Worm (Caenorhabditis elegans): Measurements from ENCODE around the gene C02F5.3.

C02F5.3 gene

ce11 chrIII:8245591-8245990 is at the start of gene C02F5.3:
Gene C02F5.3, plus strand, starts transcription at chrIII:8245891.
- TF ChIP-seq daf-8 (GFP tag; IDR thresholded peaks at IDR 0.05) (no peak), T26A8.4 (GFP tag; IDR thresholded peaks at IDR 0.05) (no peak), ama-1 (optimal IDR thresholded peaks at IDR 0.05) (no peak)

ce11 chrIII:8199060-8199459 is 46.6 kb upstream of the C02F5.3 start:
- TF ChIP-seq hlh-11 (tag; optimal IDR thresholded peaks at IDR 0.05) (no peak), mxl-2 (GFP tag; conservative IDR thresholded peaks at IDR 0.05) (no peak), nhr-28 (tag; optimal IDR thresholded peaks at IDR 0.05) (no peak), nhr-6 (tag; optimal IDR thresholded peaks at IDR 0.05) (no peak), nhr-77 (tag; optimal IDR thresholded peaks at IDR 0.05) (no peak), duxl-1 (tag; optimal IDR thresholded peaks at IDR 0.05; ENCODE audit: poor library complexity) (no peak), unc-62 (GFP tag; optimal IDR thresholded peaks at IDR 0.05 in 1 of 2) (peak in 1 of 2 experiments; percentile 93), unc-62 (tag; optimal IDR thresholded peaks at IDR 0.05) (no peak), ceh-62 (tag; optimal IDR thresholded peaks at IDR 0.05) (no peak), fos-1 (tag; optimal IDR thresholded peaks at IDR 0.05) (no peak), daf-8 (GFP tag; IDR thresholded peaks at IDR 0.05) (no peak), lsy-2 (tag; optimal IDR thresholded peaks at IDR 0.05) (no peak), aha-1 (tag) (peak; percentile 49), snpc-4 (tag; optimal IDR thresholded peaks at IDR 0.05) (no peak), gei-8 (GFP tag; optimal IDR thresholded peaks at IDR 0.05) (no peak), daf-16 (GFP tag; optimal IDR thresholded peaks at IDR 0.05) (no peak), daf-16 (tag; optimal IDR thresholded peaks at IDR 0.05) (no peak), hmg-1.1 (GFP tag; IDR thresholded peaks at IDR 0.05) (no peak)

- TF ChIP-seq F49E8.2 (tag; optimal IDR thresholded peaks at IDR 0.05; ENCODE audit: borderline replicate concordance) (no peak), madf-5 (GFP tag; IDR thresholded peaks at IDR 0.05) (no peak), nhr-48 (tag; optimal IDR thresholded peaks at IDR 0.05) (no peak), madf-9 (GFP tag; conservative IDR thresholded peaks at IDR 0.05) (no peak), dpl-1 (GFP tag; optimal IDR thresholded peaks at IDR 0.05) (no peak), T26A8.4 (GFP tag; IDR thresholded peaks at IDR 0.05) (no peak), pha-4 (GFP tag; IDR thresholded peaks at IDR 0.05) (no peak), pha-4 (tag; optimal IDR thresholded peaks at IDR 0.05) (no peak), ama-1 (optimal IDR thresholded peaks at IDR 0.05) (no peak)
Measured at ce11 chrIII:8201117-8201516, 44.6 kb upstream of the C02F5.3 start, which contains the start of gene unc-36. Gene unc-36, minus strand, starts transcription at chrIII:8201217.

- TF ChIP-seq ctbp-1 (GFP tag; IDR thresholded peaks at IDR 0.05) (peak; percentile 28; the same call in 1 of the 2 replicates), ceh-20 (GFP tag; IDR thresholded peaks at IDR 0.05) (0 out of 2 replicates have a peak, but pooled peaks have one; percentile 10), egl-27 (tag; optimal IDR thresholded peaks at IDR 0.05) (no peak), rbr-2 (tag; optimal IDR thresholded peaks at IDR 0.05) (peak; percentile 63), ceh-28 (tag; optimal IDR thresholded peaks at IDR 0.05) (peak; percentile 22), dmd-6 (GFP tag; IDR thresholded peaks at IDR 0.05) (0 out of 2 replicates have a peak, but pooled peaks have one; percentile 8), unc-62 (GFP tag; optimal IDR thresholded peaks at IDR 0.05 in 1 of 2) (peak in 1 of 2 experiments; percentile 28), unc-62 (tag; optimal IDR thresholded peaks at IDR 0.05) (no peak), hlh-30 (tag; optimal IDR thresholded peaks at IDR 0.05; ENCODE audit: insufficient read depth) (peak; percentile 66), dpl-1 (GFP tag; optimal IDR thresholded peaks at IDR 0.05) (peak; percentile 6), nhr-11 (tag; optimal IDR thresholded peaks at IDR 0.05) (peak; percentile 45), fkh-10 (GFP tag; optimal IDR thresholded peaks at IDR 0.05) (peak; percentile 45), sdz-12 (GFP tag; optimal IDR thresholded peaks at IDR 0.05) (no peak), mes-2 (tag; optimal IDR thresholded peaks at IDR 0.05; ENCODE audit: poor library complexity, severe bottlenecking) (no peak), lsy-2 (tag; optimal IDR thresholded peaks at IDR 0.05) (peak in 1 of 2 experiments; percentile 46), mdl-1 (tag; optimal IDR thresholded peaks at IDR 0.05) (no peak), vab-7 (GFP tag; IDR thresholded peaks at IDR 0.05) (0 out of 2 replicates have a peak, but pooled peaks have one; percentile 35)
Measured at ce11 chrIII:8201760-8202159, 43.9 kb upstream of the C02F5.3 start.

Data from whole organism, L4 larva.